In genomic region chrV:8802252-8802651, ce11 we compare ENCODE assay signal across 7 worm cellular contexts.
TF ChIP-seq lines count a peak whose summit lies in the region.

No protein-coding gene starts in this region.

TF ChIP-seq in whole organism, L1 larva, 84 proteins besides CTCF, POLR2A, EP300 and RAD21 (continues in another document):
- TF ChIP-seq ztf-4 (tag; optimal IDR thresholded peaks at IDR 0.05; lab: Kevin White, UChicago) (no peak), nhr-90 (tag; optimal IDR thresholded peaks at IDR 0.05; lab: Kevin White, UChicago; ENCODE audit: poor library complexity) (no peak), lin-14 (GFP tag; optimal IDR thresholded peaks at IDR 0.05; lab: Kevin White, UChicago) (peak; percentile 89), ets-5 (GFP tag; IDR thresholded peaks at IDR 0.05; lab: Robert Waterston, UW) (no peak), unc-86 (tag; optimal IDR thresholded peaks at IDR 0.05; lab: Kevin White, UChicago) (no peak), tlp-1 (tag; optimal IDR thresholded peaks at IDR 0.05; lab: Kevin White, UChicago) (no peak), nhr-19 (GFP tag; conservative IDR thresholded peaks at IDR 0.05; lab: Robert Waterston, UW) (peak; percentile 47), lin-39 (tag; optimal IDR thresholded peaks at IDR 0.05; lab: Kevin White, UChicago) (peak; percentile 25), skn-1 (tag; optimal IDR thresholded peaks at IDR 0.05; lab: Kevin White, UChicago) (no peak), nhr-11 (tag; optimal IDR thresholded peaks at IDR 0.05; lab: Kevin White, UChicago) (peak; percentile 5), swsn-7 (tag; optimal IDR thresholded peaks at IDR 0.05; lab: Kevin White, UChicago) (peak; percentile 8), snu-23 (GFP tag; optimal IDR thresholded peaks at IDR 0.05; lab: Kevin White, UChicago) (peak; percentile 27), nhr-20 (tag; optimal IDR thresholded peaks at IDR 0.05; lab: Kevin White, UChicago) (peak; percentile 47)

TF ChIP-seq in whole organism, L2 larva, 48 proteins besides CTCF, POLR2A, EP300 and RAD21 (continues in another document):
- TF ChIP-seq nhr-237 (tag; optimal IDR thresholded peaks at IDR 0.05; lab: Kevin White, UChicago) (no peak), ztf-1 (GFP tag; conservative IDR thresholded peaks at IDR 0.05; lab: Robert Waterston, UW) (no peak), mdl-1 (tag; optimal IDR thresholded peaks at IDR 0.05; lab: Kevin White, UChicago) (peak in 1 of 2 experiments; percentile 13), snpc-4 (tag; optimal IDR thresholded peaks at IDR 0.05; lab: Kevin White, UChicago) (no peak), sma-3 (GFP tag; optimal IDR thresholded peaks at IDR 0.05; lab: Kevin White, UChicago) (no peak), skn-1 (tag; optimal IDR thresholded peaks at IDR 0.05; lab: Kevin White, UChicago) (no peak), lin-13 (GFP tag; optimal IDR thresholded peaks at IDR 0.05; lab: Kevin White, UChicago) (no peak), ZK546.5 (tag; optimal IDR thresholded peaks at IDR 0.05; lab: Kevin White, UChicago) (no peak), unc-55 (GFP tag; optimal IDR thresholded peaks at IDR 0.05; lab: Kevin White, UChicago) (no peak), lsy-2 (tag; optimal IDR thresholded peaks at IDR 0.05; lab: Kevin White, UChicago) (no peak), ceh-16 (tag; optimal IDR thresholded peaks at IDR 0.05; lab: Kevin White, UChicago) (no peak), ama-1 (optimal IDR thresholded peaks at IDR 0.05; lab: Kevin White, UChicago) (no peak), aly-2 (tag; optimal IDR thresholded peaks at IDR 0.05; lab: Kevin White, UChicago) (no peak), nhr-10 (tag; optimal IDR thresholded peaks at IDR 0.05; lab: Kevin White, UChicago) (no peak)

TF ChIP-seq in whole organism, L3 larva, 47 proteins besides CTCF, POLR2A, EP300 and RAD21:
- TF ChIP-seq hmg-11 (tag; optimal IDR thresholded peaks at IDR 0.05; lab: Kevin White, UChicago): peak; percentile 8
- TF ChIP-seq unc-62 (GFP tag; optimal IDR thresholded peaks at IDR 0.05; lab: Kevin White, UChicago): peak; percentile 3
- no peak for TF ChIP-seq zag-1 (tag; optimal IDR thresholded peaks at IDR 0.05; lab: Kevin White, UChicago)
- TF ChIP-seq lin-39 (tag; optimal IDR thresholded peaks at IDR 0.05; lab: Kevin White, UChicago): peak; percentile 48

TF ChIP-seq in whole organism, L4 larva, 104 proteins besides CTCF, POLR2A, EP300 and RAD21 (continues in another document):
- TF ChIP-seq hlh-30 (tag; optimal IDR thresholded peaks at IDR 0.05; lab: Kevin White, UChicago; ENCODE audit: insufficient read depth) (peak; percentile 56), mep-1 (tag; optimal IDR thresholded peaks at IDR 0.05; lab: Kevin White, UChicago) (peak; percentile 11), D1046.2 (GFP tag; IDR thresholded peaks at IDR 0.05; lab: Robert Waterston, UW) (0 out of 2 replicates have a peak, but pooled peaks have one; percentile 22), egl-43 (GFP tag; IDR thresholded peaks at IDR 0.05; lab: Robert Waterston, UW) (no peak), ZK337.2 (GFP tag; IDR thresholded peaks at IDR 0.05; lab: Robert Waterston, UW) (0 out of 2 replicates have a peak, but pooled peaks have one; percentile 65), hif-1 (tag; optimal IDR thresholded peaks at IDR 0.05; lab: Kevin White, UChicago) (no peak), tag-97 (GFP tag; IDR thresholded peaks at IDR 0.05; lab: Robert Waterston, UW) (no peak), mxl-3 (GFP tag; optimal IDR thresholded peaks at IDR 0.05; lab: Kevin White, UChicago) (no peak), hlh-11 (tag; optimal IDR thresholded peaks at IDR 0.05; lab: Kevin White, UChicago) (peak; percentile 70), duxl-1 (tag; optimal IDR thresholded peaks at IDR 0.05; lab: Kevin White, UChicago; ENCODE audit: poor library complexity) (no peak), hmg-1.1 (GFP tag; IDR thresholded peaks at IDR 0.05; lab: Robert Waterston, UW) (peak; percentile 56), T20F7.1 (GFP tag; optimal IDR thresholded peaks at IDR 0.05; lab: Kevin White, UChicago) (no peak), nhr-28 (tag; optimal IDR thresholded peaks at IDR 0.05; lab: Kevin White, UChicago) (peak; percentile 42), pqm-1 (tag; optimal IDR thresholded peaks at IDR 0.05; lab: Kevin White, UChicago) (no peak), tra-1 (GFP tag; IDR thresholded peaks at IDR 0.05; lab: Robert Waterston, UW) (no peak), nhr-111 (GFP tag; optimal IDR thresholded peaks at IDR 0.05; lab: Kevin White, UChicago) (no peak)

TF ChIP-seq in whole organism, late embryonic, 69 proteins besides CTCF, POLR2A, EP300 and RAD21 (continues in another document):
- TF ChIP-seq K09A11.1 (tag; optimal IDR thresholded peaks at IDR 0.05; lab: Kevin White, UChicago; ENCODE audit: insufficient read depth) (no peak), tbx-2 (tag; optimal IDR thresholded peaks at IDR 0.05; lab: Kevin White, UChicago) (peak; percentile 15), syd-9 (tag; optimal IDR thresholded peaks at IDR 0.05; lab: Kevin White, UChicago) (no peak), ceh-31 (tag; optimal IDR thresholded peaks at IDR 0.05; lab: Kevin White, UChicago) (peak; percentile 22), ref-2 (tag; optimal IDR thresholded peaks at IDR 0.05; lab: Kevin White, UChicago) (no peak), ceh-48 (tag; optimal IDR thresholded peaks at IDR 0.05; lab: Kevin White, UChicago) (no peak), fkh-10 (GFP tag; optimal IDR thresholded peaks at IDR 0.05; lab: Kevin White, UChicago) (no peak), rnt-1 (tag; optimal IDR thresholded peaks at IDR 0.05; lab: Kevin White, UChicago) (peak; percentile 68), Y22D7AL.16 (tag; optimal IDR thresholded peaks at IDR 0.05; lab: Kevin White, UChicago) (no peak), sox-2 (GFP tag; IDR thresholded peaks at IDR 0.05; lab: Robert Waterston, UW) (no peak), ceh-45 (GFP tag; IDR thresholded peaks at IDR 0.05; lab: Robert Waterston, UW) (no peak), ztf-16 (tag; optimal IDR thresholded peaks at IDR 0.05; lab: Kevin White, UChicago) (no peak), nfya-1 (tag; optimal IDR thresholded peaks at IDR 0.05; lab: Kevin White, UChicago) (peak; percentile 17), hlh-13 (GFP tag; optimal IDR thresholded peaks at IDR 0.05; lab: Kevin White, UChicago) (no peak), tbx-7 (tag; optimal IDR thresholded peaks at IDR 0.05; lab: Kevin White, UChicago) (no peak), ceh-18 (tag; optimal IDR thresholded peaks at IDR 0.05; lab: Kevin White, UChicago) (peak; percentile 91), pax-1 (tag; optimal IDR thresholded peaks at IDR 0.05; lab: Kevin White, UChicago) (no peak)

TF ChIP-seq in whole organism, mixed stage, embryonic, 35 proteins besides CTCF, POLR2A, EP300 and RAD21:
- peak; percentile 27 for TF ChIP-seq unc-62 (GFP tag; optimal IDR thresholded peaks at IDR 0.05; lab: Kevin White, UChicago)
- TF ChIP-seq unc-120 (tag; optimal IDR thresholded peaks at IDR 0.05; lab: Kevin White, UChicago; ENCODE audit: poor library complexity, severe bottlenecking): peak; percentile 67
- TF ChIP-seq hlh-1 (tag; optimal IDR thresholded peaks at IDR 0.05; lab: Kevin White, UChicago): peak; percentile 30
- TF ChIP-seq nhr-76 (tag; optimal IDR thresholded peaks at IDR 0.05; lab: Kevin White, UChicago): no peak
- no peak for TF ChIP-seq sptf-1 (tag; optimal IDR thresholded peaks at IDR 0.05; lab: Kevin White, UChicago)

TF ChIP-seq in whole organism, young adult, 124 proteins besides CTCF, POLR2A, EP300 and RAD21:
- peak; percentile 32 for TF ChIP-seq K12H6.12 (tag; optimal IDR thresholded peaks at IDR 0.05; lab: Kevin White, UChicago)
- TF ChIP-seq mxl-1 (tag; optimal IDR thresholded peaks at IDR 0.05; lab: Kevin White, UChicago): no peak
- no peak for TF ChIP-seq T07F8.4 (tag; optimal IDR thresholded peaks at IDR 0.05; lab: Kevin White, UChicago)
TF ChIP-seq in whole organism, young adult: peak in this region for 1.
